Worm (Caenorhabditis elegans) whole organism, L4/young adult: ENCODE measurements around the gene grdn-1.

Experiments used
- W03F9.2 ChIP-seq: fragments of 150-350 bp; optimal IDR thresholded peaks from 2 replicates; lab custom pipeline; 2014; ENCODE audit warnings: missing biosample characterization, missing genetic modification characterization
- dao-5 ChIP-seq: sonication (generic microtip); optimal IDR thresholded peaks from 2 replicates; lab custom pipeline; 2016; ENCODE audit warnings: missing genotype, missing genetic modification characterization, moderate library complexity, missing compliant biosample characterization
- him-1 ChIP-seq: sonication (generic microtip); optimal IDR thresholded peaks from 2 replicates; lab custom pipeline; 2016; ENCODE audit warnings: missing genotype, missing genetic modification reagents, missing genetic modification characterization, missing compliant biosample characterization

Gene grdn-1

ce11 chrV:18592448-18592847, at the start of gene grdn-1:
TSS of gene grdn-1 (plus strand) at chrV:18592748.
- TF ChIP-seq dao-5 (tag; lab: Kevin White, UChicago) (no peak), him-1 (tag; lab: Kevin White, UChicago) (no peak), W03F9.2 (no peak)

ce11 chrV:18553750-18554149, 38.8 kb upstream of the grdn-1 start, which contains the start of gene Y51A2D.8:
TSS of gene Y51A2D.8 (minus strand) at chrV:18553850.
- TF ChIP-seq him-1 (tag; lab: Kevin White, UChicago) = no peak
- no peak for TF ChIP-seq W03F9.2
- no peak for TF ChIP-seq dao-5 (tag; lab: Kevin White, UChicago)

ce11 chrV:18556488-18556887, 36.1 kb upstream of the grdn-1 start, which contains the start of the genes ttr-24 and ttr-25:
TSS of gene ttr-24 (minus strand) at chrV:18556643.
TSS of gene ttr-25 (plus strand) at chrV:18556714.
- TF ChIP-seq W03F9.2 (no peak), him-1 (tag; lab: Kevin White, UChicago) (no peak), dao-5 (tag; lab: Kevin White, UChicago) (no peak)

ce11 chrV:18560188-18560587, 32.4 kb upstream of the grdn-1 start, which contains the start of gene ttr-26:
TSS of gene ttr-26 (minus strand) at chrV:18560288.
- TF ChIP-seq W03F9.2 = no peak
- no peak for TF ChIP-seq him-1 (tag; lab: Kevin White, UChicago)
- no peak for TF ChIP-seq dao-5 (tag; lab: Kevin White, UChicago)

ce11 chrV:18560944-18561343, 31.6 kb upstream of the grdn-1 start:
- TF ChIP-seq him-1 (tag; lab: Kevin White, UChicago) = no peak
- TF ChIP-seq W03F9.2 = no peak
- no peak for TF ChIP-seq dao-5 (tag; lab: Kevin White, UChicago)

ce11 chrV:18564786-18565185, 27.8 kb upstream of the grdn-1 start, which contains the start of gene srg-34:
TSS of gene srg-34 (minus strand) at chrV:18564886.
- TF ChIP-seq dao-5 (tag; lab: Kevin White, UChicago) (no peak), W03F9.2 (no peak), him-1 (tag; lab: Kevin White, UChicago) (no peak)

- TF ChIP-seq him-1 (tag; lab: Kevin White, UChicago) = no peak
- TF ChIP-seq W03F9.2 = no peak
- no peak for TF ChIP-seq dao-5 (tag; lab: Kevin White, UChicago)
Observed at ce11 chrV:18565621-18566020, 26.9 kb upstream of the grdn-1 start.

- no peak for TF ChIP-seq dao-5 (tag; lab: Kevin White, UChicago)
Observed at ce11 chrV:18569445-18569844, 23.1 kb upstream of the grdn-1 start.

- TF ChIP-seq him-1 (tag; lab: Kevin White, UChicago) (no peak), dao-5 (tag; lab: Kevin White, UChicago) (no peak), W03F9.2 (no peak)
Observed at ce11 chrV:18571533-18571932, 21.0 kb upstream of the grdn-1 start, which contains the start of gene Y51A2D.21. TSS of gene Y51A2D.21 (plus strand) at chrV:18571833.

ce11 chrV:18573199-18573598, 19.3 kb upstream of the grdn-1 start:
- TF ChIP-seq dao-5 (tag; lab: Kevin White, UChicago) (no peak), him-1 (tag; lab: Kevin White, UChicago) (no peak)

ce11 chrV:18575084-18575483, 17.5 kb upstream of the grdn-1 start:
- TF ChIP-seq him-1 (tag; lab: Kevin White, UChicago) (no peak), dao-5 (tag; lab: Kevin White, UChicago) (no peak), W03F9.2 (no peak)

ce11 chrV:18576128-18576527, 16.4 kb upstream of the grdn-1 start:
- TF ChIP-seq dao-5 (tag; lab: Kevin White, UChicago) = no peak
- no peak for TF ChIP-seq W03F9.2
- TF ChIP-seq him-1 (tag; lab: Kevin White, UChicago) = no peak

- TF ChIP-seq him-1 (tag; lab: Kevin White, UChicago) (no peak), W03F9.2 (no peak), dao-5 (tag; lab: Kevin White, UChicago) (no peak)
Observed at ce11 chrV:18577458-18578078, 15.0 kb upstream of the grdn-1 start.

ce11 chrV:18578306-18578705, 14.2 kb upstream of the grdn-1 start:
- TF ChIP-seq W03F9.2 (no peak), him-1 (tag; lab: Kevin White, UChicago) (no peak), dao-5 (tag; lab: Kevin White, UChicago) (no peak)

ce11 chrV:18579684-18580083, 12.9 kb upstream of the grdn-1 start, which contains the start of gene Y51A2D.13:
TSS of gene Y51A2D.13 (minus strand) at chrV:18579784.
- TF ChIP-seq him-1 (tag; lab: Kevin White, UChicago) (no peak), dao-5 (tag; lab: Kevin White, UChicago) (no peak), W03F9.2 (no peak)
